Fruit fly (Drosophila melanogaster) whole organism, embryonic: Measurements from ENCODE around the gene CG12035.

Experiments used
- BtbVII ChIP-seq: fragments of 200-800 bp; sonication (Bioruptor generic); optimal IDR thresholded peaks from 3 replicates; lab custom pipeline; 2017; ENCODE audit warnings: missing biosample characterization, mild to moderate bottlenecking, missing genetic modification characterization
- CG10431 ChIP-seq: fragments of 200-800 bp; sonication (Bioruptor generic); optimal IDR thresholded peaks from 3 replicates; lab custom pipeline; 2018; ENCODE audit warnings: missing biosample characterization, mild to moderate bottlenecking, missing genetic modification characterization
- CG12236 ChIP-seq: fragments of 200-800 bp; sonication (Bioruptor generic); optimal IDR thresholded peaks from 2 replicates; lab custom pipeline; 2016; ENCODE audit warnings: missing biosample characterization, missing genetic modification characterization
- CG13775 ChIP-seq: fragments of 200-800 bp; sonication (Bioruptor generic); optimal IDR thresholded peaks from 3 replicates; lab custom pipeline; 2017; ENCODE audit warnings: missing biosample characterization, mild to moderate bottlenecking, missing genetic modification characterization
- CG15601 ChIP-seq: fragments of 200-800 bp; sonication (Bioruptor generic); optimal IDR thresholded peaks from 3 replicates; lab custom pipeline; 2019; ENCODE audit warnings: missing biosample characterization, mild to moderate bottlenecking, missing genetic modification characterization, moderate library complexity
- CG17385 ChIP-seq: fragments of 200-800 bp; sonication (Bioruptor generic); optimal IDR thresholded peaks from 3 replicates; lab custom pipeline; 2018; ENCODE audit warnings: missing biosample characterization, mild to moderate bottlenecking, missing genetic modification characterization
- CG1832 ChIP-seq: fragments of 200-800 bp; sonication (Bioruptor generic); optimal IDR thresholded peaks from 2 replicates; lab custom pipeline; 2017; ENCODE audit warnings: missing biosample characterization, mild to moderate bottlenecking, missing genetic modification characterization, inconsistent platforms
- CG18619 ChIP-seq: fragments of 200-800 bp; sonication (Bioruptor generic); optimal IDR thresholded peaks from 3 replicates; lab custom pipeline; 2017; ENCODE audit warnings: missing biosample characterization, mild to moderate bottlenecking, missing genetic modification characterization
- CG2116 ChIP-seq: fragments of 200-800 bp; sonication (Bioruptor generic); optimal IDR thresholded peaks from 3 replicates; lab custom pipeline; 2018; ENCODE audit warnings: missing biosample characterization, mild to moderate bottlenecking, missing genetic modification characterization
- CG32532 ChIP-seq: fragments of 200-800 bp; sonication (Bioruptor generic); IDR thresholded peaks from 2 replicates; pipeline ENCODE4 v1.3.6; 2022; ENCODE audit warnings: missing biosample characterization, missing genetic modification characterization
- CG4424 ChIP-seq: fragments of 200-800 bp; sonication (Bioruptor generic); optimal IDR thresholded peaks from 3 replicates; lab custom pipeline; 2016; ENCODE audit warnings: missing biosample characterization, missing genetic modification characterization
- CG4707 ChIP-seq: fragments of 200-800 bp; sonication (Bioruptor generic); optimal IDR thresholded peaks from 2 replicates; lab custom pipeline; 2018; ENCODE audit warnings: missing biosample characterization, mild to moderate bottlenecking, missing genetic modification characterization, moderate library complexity
- CG4730 ChIP-seq: fragments of 200-800 bp; sonication (Bioruptor generic); IDR thresholded peaks from 2 replicates; pipeline ENCODE4 v1.3.6; 2022; ENCODE audit warnings: missing biosample characterization, missing genetic modification characterization
- CG6689 ChIP-seq: fragments of 200-800 bp; sonication (Bioruptor generic); IDR thresholded peaks from 2 replicates; pipeline ENCODE4 v1.3.6; 2022; ENCODE audit warnings: missing biosample characterization, missing genetic modification characterization
- CG8359 ChIP-seq: fragments of 200-800 bp; sonication (Bioruptor generic); optimal IDR thresholded peaks from 2 replicates; lab custom pipeline; 2017; ENCODE audit warnings: missing biosample characterization, mild to moderate bottlenecking, missing genetic modification characterization, borderline replicate concordance
- CG9609 ChIP-seq: fragments of 200-800 bp; sonication (Bioruptor generic); optimal IDR thresholded peaks from 3 replicates; lab custom pipeline; 2016; ENCODE audit warnings: missing biosample characterization, missing genetic modification characterization
- D19B ChIP-seq: fragments of 200-800 bp; sonication (Bioruptor generic); optimal IDR thresholded peaks from 2 replicates; lab custom pipeline; 2017; ENCODE audit warnings: missing biosample characterization, mild to moderate bottlenecking, missing genetic modification characterization
- Dbx ChIP-seq: fragments of 200-800 bp; sonication (Bioruptor generic); IDR thresholded peaks from 3 replicates; pipeline ENCODE4 v1.3.6; 2022; ENCODE audit warnings: missing biosample characterization, missing genetic modification characterization
- Ets97D ChIP-seq: fragments of 200-800 bp; sonication (Bioruptor generic); optimal IDR thresholded peaks from 3 replicates; lab custom pipeline; 2016; ENCODE audit warnings: missing biosample characterization, missing genetic modification characterization
- HmgD ChIP-seq: fragments of 200-800 bp; sonication (Bioruptor generic); optimal IDR thresholded peaks from 3 replicates; lab custom pipeline; 2016; ENCODE audit warnings: missing biosample characterization, missing genetic modification characterization
- Opbp ChIP-seq: fragments of 200-800 bp; sonication (Bioruptor generic); IDR thresholded peaks from 3 replicates; pipeline ENCODE4 v1.3.6; 2022; ENCODE audit warnings: missing biosample characterization, missing genetic modification characterization; ENCODE audit not compliant: partially characterized antibody
- Side ChIP-seq: fragments of 200-800 bp; sonication (Bioruptor generic); optimal IDR thresholded peaks from 2 replicates; lab custom pipeline; 2016; ENCODE audit warnings: missing biosample characterization, missing genetic modification characterization
- Vsx1 ChIP-seq: fragments of 200-800 bp; sonication (Bioruptor generic); optimal IDR thresholded peaks from 2 replicates; lab custom pipeline; 2017; ENCODE audit warnings: missing biosample characterization, mild to moderate bottlenecking, missing genetic modification characterization, missing genetic modification reagents
- ap ChIP-seq: fragments of 200-800 bp; sonication (Bioruptor generic); IDR thresholded peaks from 2 replicates; pipeline ENCODE4 v1.3.6; 2022; ENCODE audit warnings: missing biosample characterization, missing genetic modification characterization
- ara ChIP-seq: fragments of 200-800 bp; sonication (Bioruptor generic); IDR thresholded peaks from 2 replicates; pipeline ENCODE4 v1.3.6; 2022; ENCODE audit warnings: missing biosample characterization, missing genetic modification characterization
- crc ChIP-seq: fragments of 200-800 bp; sonication (Bioruptor generic); optimal IDR thresholded peaks from 2 replicates; lab custom pipeline; 2016; ENCODE audit warnings: missing biosample characterization, missing genetic modification characterization
- crol ChIP-seq: fragments of 200-800 bp; sonication (Bioruptor generic); IDR thresholded peaks from 2 replicates; pipeline ENCODE4 v1.3.6; 2022; ENCODE audit warnings: missing biosample characterization, missing genetic modification characterization
- cwo ChIP-seq: fragments of 200-800 bp; sonication (Bioruptor generic); optimal IDR thresholded peaks from 3 replicates; lab custom pipeline; 2017; ENCODE audit warnings: missing biosample characterization, missing genetic modification characterization, mild to moderate bottlenecking, moderate library complexity, missing genetic modification reagents
- da ChIP-seq: fragments of 200-800 bp; sonication (Bioruptor generic); optimal IDR thresholded peaks from 2 replicates; lab custom pipeline; 2016; ENCODE audit warnings: missing biosample characterization, missing genetic modification characterization
- eyg ChIP-seq: fragments of 200-800 bp; sonication (Bioruptor generic); optimal IDR thresholded peaks from 3 replicates; lab custom pipeline; 2016; ENCODE audit warnings: missing biosample characterization, missing genetic modification characterization
- gfzf ChIP-seq: fragments of 200-800 bp; sonication (Bioruptor generic); optimal IDR thresholded peaks from 2 replicates; lab custom pipeline; 2016; ENCODE audit warnings: missing biosample characterization, mild to moderate bottlenecking, missing genetic modification characterization, moderate library complexity
- h ChIP-seq: fragments of >200 bp; optimal IDR thresholded peaks from 2 replicates; lab custom pipeline; 2017
- hb ChIP-seq: fragments of 200-800 bp; sonication (Bioruptor generic); IDR thresholded peaks from 3 replicates; pipeline ENCODE4 v1.3.6; 2022; ENCODE audit warnings: missing biosample characterization, missing genetic modification characterization; ENCODE audit not compliant: partially characterized antibody
- hkb ChIP-seq, 2 experiments: fragments of 200-800 bp in 1 of 2; fragments of >200 bp in 1 of 2; sonication (Bioruptor generic) in 1 of 2; IDR thresholded peaks in 1 of 2; optimal IDR thresholded peaks in 1 of 2; 2 replicates each; pipeline versions ENCODE4 v1.3.6 to Lab custom; 2017 to 2022; ENCODE audit warnings: missing biosample characterization in 1 of 2, missing genetic modification characterization in 1 of 2
- ind ChIP-seq: fragments of 200-800 bp; sonication (Bioruptor generic); optimal IDR thresholded peaks from 3 replicates; lab custom pipeline; 2016; ENCODE audit warnings: missing biosample characterization, missing genetic modification characterization
- insv ChIP-seq, 2 experiments: fragments of 200-800 bp; sonication (Bioruptor generic); optimal IDR thresholded peaks; 3 replicates each; lab custom pipeline; 2016 to 2018; ENCODE audit warnings: missing biosample characterization in 2 of 2, missing genetic modification characterization in 2 of 2
- inv ChIP-seq: fragments of 200-800 bp; sonication (Bioruptor generic); IDR thresholded peaks from 2 replicates; pipeline ENCODE4 v1.3.6; 2022; ENCODE audit warnings: missing biosample characterization, missing genetic modification characterization; ENCODE audit not compliant: partially characterized antibody
- jumu ChIP-seq: fragments of 200-800 bp; sonication (Bioruptor generic); optimal IDR thresholded peaks from 3 replicates; lab custom pipeline; 2016; ENCODE audit warnings: missing biosample characterization, missing genetic modification characterization
- lbe ChIP-seq: fragments of 200-800 bp; sonication (Bioruptor generic); optimal IDR thresholded peaks from 2 replicates; lab custom pipeline; 2016; ENCODE audit warnings: missing biosample characterization, mild to moderate bottlenecking, missing genetic modification characterization
- nerfin-1 ChIP-seq: fragments of 200-800 bp; sonication (Bioruptor generic); optimal IDR thresholded peaks from 3 replicates; lab custom pipeline; 2019; ENCODE audit warnings: missing biosample characterization, mild to moderate bottlenecking, missing genetic modification characterization, moderate library complexity
- oc ChIP-seq: fragments of 200-800 bp; sonication (Bioruptor generic); optimal IDR thresholded peaks from 2 replicates; lab custom pipeline; 2018; ENCODE audit warnings: missing biosample characterization, mild to moderate bottlenecking, missing genetic modification characterization, moderate library complexity
- onecut ChIP-seq: fragments of 200-800 bp; sonication (Bioruptor generic); IDR thresholded peaks from 2 replicates; pipeline ENCODE4 v1.3.6; 2022; ENCODE audit warnings: missing biosample characterization, missing genetic modification characterization
- pfk ChIP-seq: fragments of 200-800 bp; sonication (Bioruptor generic); optimal IDR thresholded peaks from 2 replicates; lab custom pipeline; 2018; ENCODE audit warnings: missing biosample characterization, mild to moderate bottlenecking, missing genetic modification characterization, moderate library complexity
- row ChIP-seq: fragments of 200-800 bp; sonication (Bioruptor generic); IDR thresholded peaks from 3 replicates; pipeline ENCODE4 v1.3.6; 2022; ENCODE audit warnings: missing biosample characterization, missing genetic modification characterization
- sens ChIP-seq: fragments of 200-800 bp; sonication (Bioruptor generic); peaks from one replicate; lab custom pipeline; 2016; ENCODE audit warnings: missing biosample characterization, missing genetic modification characterization
- so ChIP-seq: fragments of 200-800 bp; sonication (Bioruptor generic); IDR thresholded peaks from 3 replicates; pipeline ENCODE4 v1.3.6; 2022; ENCODE audit warnings: missing biosample characterization, missing genetic modification characterization
- sr ChIP-seq: fragments of 200-800 bp; sonication (Bioruptor generic); IDR thresholded peaks from 3 replicates; pipeline ENCODE4 v1.3.6; 2022; ENCODE audit warnings: missing biosample characterization, missing genetic modification characterization
- unc-4 ChIP-seq: fragments of 200-800 bp; sonication (Bioruptor generic); IDR thresholded peaks from 2 replicates; pipeline ENCODE4 v1.3.6; 2022; ENCODE audit warnings: missing biosample characterization, missing genetic modification characterization; ENCODE audit not compliant: partially characterized antibody
- vnd ChIP-seq: fragments of 200-800 bp; sonication (Bioruptor generic); IDR thresholded peaks from 3 replicates; pipeline ENCODE4 v1.3.6; 2022; ENCODE audit warnings: missing biosample characterization, missing genetic modification characterization; ENCODE audit not compliant: partially characterized antibody

Gene CG12035

DNA sequence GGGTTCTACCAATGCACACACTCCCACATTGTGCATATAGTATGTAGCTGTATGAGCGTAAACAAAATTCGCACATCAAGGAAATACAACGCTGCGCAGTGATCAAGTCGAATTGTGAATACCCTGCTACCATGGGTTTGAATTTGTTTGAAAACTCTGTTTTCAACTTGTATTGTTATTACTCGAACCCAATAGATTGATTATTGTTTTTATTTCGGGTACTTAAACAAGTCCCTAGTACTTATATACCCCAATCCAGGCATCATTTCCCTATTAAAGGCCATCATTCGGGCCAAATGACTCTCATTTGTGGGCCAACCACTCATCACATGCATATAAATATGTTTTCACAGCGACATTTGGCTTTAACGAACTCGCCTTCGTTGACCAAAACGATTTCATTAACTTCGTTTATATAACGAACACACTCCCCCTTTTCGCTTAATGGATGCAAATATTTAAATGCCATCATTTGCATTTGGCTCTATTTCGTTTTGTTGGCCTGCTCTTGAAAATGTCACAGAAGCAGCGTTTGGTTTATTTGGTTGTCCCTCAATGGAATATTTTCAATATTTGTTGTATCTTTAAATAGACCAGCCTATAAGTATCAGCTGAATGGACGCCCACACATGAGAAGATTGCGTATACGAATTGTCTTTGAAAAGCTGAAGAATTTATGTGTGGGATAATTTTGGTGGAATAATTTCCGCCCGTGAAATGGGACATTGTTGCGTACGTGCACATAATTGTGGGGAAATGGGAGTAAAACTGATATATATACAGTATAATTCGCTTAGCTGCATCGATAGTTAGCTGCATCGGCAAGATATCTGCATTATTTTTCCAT, 16.2 kb downstream of the CG12035 start (continued):
- TF ChIP-seq gfzf (GFP tag; lab: Kevin White, UChicago) (no peak), CG18619 (peak; percentile 63), eyg (GFP tag; lab: Kevin White, UChicago) (peak; percentile 6), lbe (GFP tag; lab: Kevin White, UChicago) (peak; percentile 32), CG4424 (GFP tag; lab: Kevin White, UChicago) (peak; percentile 33), nerfin-1 (tag; lab: Kevin White, UChicago) (peak; percentile 22), Side (GFP tag; lab: Kevin White, UChicago) (peak; percentile 23), sens (GFP tag; lab: Kevin White, UChicago) (peak; percentile 86), CG6689 (GFP tag; lab: Robert Waterston, UW) (peak; percentile 74), BtbVII (GFP tag; lab: Kevin White, UChicago) (no peak), hkb (optimal IDR thresholded peaks at IDR 0.05; lab: Kevin White, UChicago) (no peak), hkb (GFP tag; IDR thresholded peaks at IDR 0.05; lab: Robert Waterston, UW) (peak; percentile 52), vnd (GFP tag; lab: Robert Waterston, UW) (no peak), ind (GFP tag; lab: Kevin White, UChicago) (no peak), CG17385 (peak; percentile 58), row (peak; percentile 86), Dbx (GFP tag; lab: Robert Waterston, UW) (no peak), CG4707 (no peak), HmgD (no peak), CG8359 (no peak), CG32532 (GFP tag; lab: Robert Waterston, UW) (peak; percentile 81), Ets97D (GFP tag; lab: Kevin White, UChicago) (peak; percentile 19), CG1832 (GFP tag; lab: Kevin White, UChicago) (no peak), so (GFP tag; lab: Robert Waterston, UW) (peak; percentile 81), crol (GFP tag; lab: Robert Waterston, UW) (no peak), CG12236 (GFP tag; lab: Kevin White, UChicago) (no peak), inv (no peak), hb (GFP tag; lab: Robert Waterston, UW) (no peak), Opbp (no peak), unc-4 (GFP tag; lab: Robert Waterston, UW) (no peak), CG4730 (GFP tag; lab: Robert Waterston, UW) (peak; percentile 75), onecut (GFP tag; lab: Robert Waterston, UW) (peak; percentile 31; the same call in 1 of the 2 replicates), crc (GFP tag; lab: Kevin White, UChicago) (peak; percentile 60), ap (peak; percentile 79), h (lab: Kevin White, UChicago) (no peak), pfk (GFP tag; lab: Kevin White, UChicago) (no peak), cwo (GFP tag; lab: Kevin White, UChicago) (no peak), CG13775 (GFP tag; lab: Kevin White, UChicago) (no peak), CG10431 (GFP tag; lab: Kevin White, UChicago) (no peak), da (GFP tag; lab: Kevin White, UChicago) (no peak), jumu (GFP tag; lab: Kevin White, UChicago) (peak; percentile 11), sr (GFP tag; lab: Robert Waterston, UW) (peak; percentile 92), Vsx1 (GFP tag; lab: Kevin White, UChicago) (no peak), oc (tag; lab: Kevin White, UChicago) (peak; percentile 35), CG15601 (tag; lab: Kevin White, UChicago) (no peak), CG2116 (no peak), D19B (peak; percentile 17), ara (no peak), insv (GFP tag; optimal IDR thresholded peaks at IDR 0.05; lab: Kevin White, UChicago) (no peak), CG9609 (GFP tag; lab: Kevin White, UChicago) (peak; percentile 66)
